Fruit fly (Drosophila melanogaster) whole organism, adult: ENCODE data around the gene Drsl3.

ENCODE experiments used
- CG7045 ChIP-seq: fragments of 200-800 bp; sonication (Bioruptor generic); optimal IDR thresholded peaks from 2 replicates; lab custom pipeline; 2017; ENCODE audit warnings: missing biosample characterization, mild to moderate bottlenecking, missing genetic modification characterization
- CG7101 ChIP-seq: fragments of 200-800 bp; sonication (Bioruptor generic); optimal IDR thresholded peaks from 2 replicates; lab custom pipeline; 2018; ENCODE audit warnings: missing biosample characterization, mild to moderate bottlenecking, missing genetic modification characterization, moderate library complexity
- cic ChIP-seq: fragments of 200-800 bp; sonication (Bioruptor generic); optimal IDR thresholded peaks from 2 replicates; lab custom pipeline; 2017; ENCODE audit warnings: missing biosample characterization, mild to moderate bottlenecking, missing genetic modification characterization, moderate library complexity
- cnc ChIP-seq, 2 experiments: fragments of >200 bp; optimal IDR thresholded peaks; 2 replicates each; lab custom pipeline; 2017
- kay ChIP-seq: fragments of 200-800 bp; sonication (Bioruptor generic); peaks from one replicate; lab custom pipeline; 2016; ENCODE audit warnings: missing biosample characterization, missing genetic modification characterization, borderline replicate concordance

- no peak for TF ChIP-seq CG7101 (tag; lab: Kevin White, UChicago)
- no peak for TF ChIP-seq cnc (optimal IDR thresholded peaks at IDR 0.05; lab: Kevin White, UChicago)
- no peak for TF ChIP-seq CG7045 (GFP tag; lab: Kevin White, UChicago)
- peak; percentile 39 for TF ChIP-seq kay (GFP tag; lab: Kevin White, UChicago)
- no peak for TF ChIP-seq cic
These were observed 26.4 kb upstream of the Drsl3 start for dm6 chr3L:3288414-3288813.
